Fruit fly (Drosophila melanogaster) whole organism, embryonic: ENCODE data around the gene Eip63F-1.

Source experiments
- Adf1 ChIP-seq: fragments of 200-800 bp; sonication (Bioruptor generic); IDR thresholded peaks from 2 replicates; pipeline ENCODE4 v1.3.6; 2022; ENCODE audit warnings: missing biosample characterization, missing genetic modification characterization
- CG10209 ChIP-seq: fragments of 200-800 bp; sonication (Bioruptor generic); optimal IDR thresholded peaks from 3 replicates; lab custom pipeline; 2017; ENCODE audit warnings: missing biosample characterization, mild to moderate bottlenecking, missing genetic modification characterization, missing genetic modification reagents
- CG1024 ChIP-seq: fragments of 200-800 bp; sonication (Bioruptor generic); IDR thresholded peaks from 2 replicates; pipeline ENCODE4 v1.3.6; 2022; ENCODE audit warnings: missing biosample characterization, missing genetic modification characterization
- CG10462 ChIP-seq: fragments of 200-800 bp; sonication (Bioruptor generic); optimal IDR thresholded peaks from 2 replicates; lab custom pipeline; 2016; ENCODE audit warnings: missing biosample characterization, missing genetic modification characterization
- CG11085 ChIP-seq: fragments of 200-800 bp; sonication (Bioruptor generic); IDR thresholded peaks from 2 replicates; pipeline ENCODE4 v1.3.6; 2022; ENCODE audit warnings: missing biosample characterization, missing genetic modification characterization
- CG11398 ChIP-seq: fragments of 200-800 bp; sonication (Bioruptor generic); optimal IDR thresholded peaks from 2 replicates; lab custom pipeline; 2016; ENCODE audit warnings: missing biosample characterization, missing genetic modification characterization
- CG11696 ChIP-seq: fragments of 200-800 bp; sonication (Bioruptor generic); IDR thresholded peaks from 2 replicates; pipeline ENCODE4 v1.3.6; 2022; ENCODE audit warnings: missing biosample characterization, missing genetic modification characterization
- CG12104 ChIP-seq: fragments of 200-800 bp; sonication (Bioruptor generic); optimal IDR thresholded peaks from 3 replicates; lab custom pipeline; 2016; ENCODE audit warnings: missing biosample characterization, missing genetic modification characterization
- CG12155 ChIP-seq: fragments of 200-800 bp; sonication (Bioruptor generic); optimal IDR thresholded peaks from 3 replicates; lab custom pipeline; 2016; ENCODE audit warnings: missing biosample characterization, missing genetic modification characterization
- CG13624 ChIP-seq: fragments of 200-800 bp; sonication (Bioruptor generic); optimal IDR thresholded peaks from 2 replicates; lab custom pipeline; 2016; ENCODE audit warnings: missing biosample characterization, missing genetic modification characterization
- CG15514 ChIP-seq: fragments of 200-800 bp; sonication (Bioruptor generic); optimal IDR thresholded peaks from 3 replicates; lab custom pipeline; 2017; ENCODE audit warnings: missing biosample characterization, missing genetic modification characterization, mild to moderate bottlenecking, moderate library complexity, missing genetic modification reagents
- CG1602 ChIP-seq: fragments of 200-800 bp; sonication (Bioruptor generic); optimal IDR thresholded peaks from 3 replicates; lab custom pipeline; 2016; ENCODE audit warnings: missing biosample characterization, missing genetic modification characterization
- CG17186 ChIP-seq: fragments of 200-800 bp; sonication (Bioruptor generic); optimal IDR thresholded peaks from 3 replicates; lab custom pipeline; 2017; ENCODE audit warnings: missing biosample characterization, missing genetic modification reagents, missing genetic modification characterization
- CG17568 ChIP-seq: fragments of 200-800 bp; sonication (Bioruptor generic); optimal IDR thresholded peaks from 2 replicates; lab custom pipeline; 2018; ENCODE audit warnings: missing biosample characterization, mild to moderate bottlenecking, missing genetic modification characterization, moderate library complexity
- CG18011 ChIP-seq: fragments of 200-800 bp; sonication (Bioruptor generic); optimal IDR thresholded peaks from 2 replicates; lab custom pipeline; 2017; ENCODE audit warnings: missing biosample characterization, missing genetic modification characterization, mild to moderate bottlenecking, moderate library complexity, missing genotype
- CG33213 ChIP-seq: fragments of 200-800 bp; sonication (Bioruptor generic); optimal IDR thresholded peaks from 3 replicates; lab custom pipeline; 2016; ENCODE audit warnings: missing biosample characterization, missing genetic modification characterization
- CG34422 ChIP-seq: fragments of 200-800 bp; sonication (Bioruptor generic); IDR thresholded peaks from 3 replicates; pipeline ENCODE4 v1.3.6; 2022; ENCODE audit warnings: missing biosample characterization, missing genetic modification characterization
- CG4328 ChIP-seq: fragments of 200-800 bp; sonication (Bioruptor generic); optimal IDR thresholded peaks from 3 replicates; lab custom pipeline; 2017; ENCODE audit warnings: missing biosample characterization, missing genetic modification reagents, missing genetic modification characterization
- CG4404 ChIP-seq: fragments of 200-800 bp; sonication (Bioruptor generic); IDR thresholded peaks from 2 replicates; pipeline ENCODE4 v1.3.6; 2022; ENCODE audit warnings: missing biosample characterization, missing genetic modification characterization
- CG4820 ChIP-seq: fragments of 200-800 bp; sonication (Bioruptor generic); optimal IDR thresholded peaks from 3 replicates; lab custom pipeline; 2016; ENCODE audit warnings: missing biosample characterization, missing genetic modification characterization
- CG6854 ChIP-seq: fragments of 200-800 bp; sonication (Bioruptor generic); optimal IDR thresholded peaks from 3 replicates; lab custom pipeline; 2017; ENCODE audit warnings: missing biosample characterization, mild to moderate bottlenecking, missing genetic modification characterization
- CG8281 ChIP-seq: fragments of 200-800 bp; sonication (Bioruptor generic); optimal IDR thresholded peaks from 2 replicates; lab custom pipeline; 2018; ENCODE audit warnings: missing biosample characterization, mild to moderate bottlenecking, missing genetic modification characterization, moderate library complexity
- Dek ChIP-seq: fragments of 200-800 bp; sonication (Bioruptor generic); optimal IDR thresholded peaks from 3 replicates; lab custom pipeline; 2019; ENCODE audit warnings: missing biosample characterization, mild to moderate bottlenecking, missing genetic modification characterization, moderate library complexity
- Dip2 ChIP-seq: fragments of 200-800 bp; sonication (Bioruptor generic); IDR thresholded peaks from 2 replicates; pipeline ENCODE4 v1.3.6; 2022; ENCODE audit warnings: missing biosample characterization, missing genetic modification characterization
- Ets97D ChIP-seq: fragments of 200-800 bp; sonication (Bioruptor generic); optimal IDR thresholded peaks from 3 replicates; lab custom pipeline; 2016; ENCODE audit warnings: missing biosample characterization, missing genetic modification characterization
- Gsc ChIP-seq: fragments of 200-800 bp; sonication (Bioruptor generic); IDR thresholded peaks from 2 replicates; pipeline ENCODE4 v1.3.6; 2022; ENCODE audit warnings: missing biosample characterization, missing genetic modification characterization
- HLH54F ChIP-seq: fragments of 200-800 bp; sonication (Bioruptor generic); optimal IDR thresholded peaks from 3 replicates; lab custom pipeline; 2016; ENCODE audit warnings: missing biosample characterization, missing genetic modification characterization
- Hand ChIP-seq: fragments of 200-800 bp; sonication (Bioruptor generic); optimal IDR thresholded peaks from 2 replicates; lab custom pipeline; 2017; ENCODE audit warnings: mild to moderate bottlenecking, missing biosample characterization, missing genetic modification reagents, missing genetic modification characterization
- Hey ChIP-seq: fragments of 200-800 bp; sonication (Bioruptor generic); optimal IDR thresholded peaks from 3 replicates; lab custom pipeline; 2018; ENCODE audit warnings: missing biosample characterization, mild to moderate bottlenecking, missing genetic modification characterization
- Hmx ChIP-seq: fragments of 200-800 bp; sonication (Bioruptor generic); optimal IDR thresholded peaks from 2 replicates; lab custom pipeline; 2016; ENCODE audit warnings: missing biosample characterization, missing genetic modification characterization
- Jarid2 ChIP-seq: fragments of 200-800 bp; sonication (Bioruptor generic); optimal IDR thresholded peaks from 3 replicates; lab custom pipeline; 2017; ENCODE audit warnings: mild to moderate bottlenecking, missing biosample characterization, missing genetic modification reagents, missing genetic modification characterization
- NFAT ChIP-seq: fragments of 200-800 bp; sonication (Bioruptor generic); IDR thresholded peaks from 2 replicates; pipeline ENCODE4 v1.3.6; 2022; ENCODE audit warnings: missing biosample characterization, missing genetic modification characterization
- Sox100B ChIP-seq: fragments of 200-800 bp; sonication (Bioruptor generic); optimal IDR thresholded peaks from 3 replicates; lab custom pipeline; 2018; ENCODE audit warnings: missing biosample characterization, mild to moderate bottlenecking, missing genetic modification characterization
- Stat92E ChIP-seq, 3 experiments: fragments of >200 bp in 2 of 3; fragments of 200-800 bp in 1 of 3; sonication (Bioruptor generic) in 1 of 3; optimal IDR thresholded peaks; 2 replicates each; lab custom pipeline; 2017 to 2019; ENCODE audit warnings: missing biosample characterization in 3 of 3, missing genetic modification characterization in 3 of 3, mild to moderate bottlenecking in 1 of 3, moderate library complexity in 1 of 3
- chn ChIP-seq: fragments of 200-800 bp; sonication (Bioruptor generic); optimal IDR thresholded peaks from 2 replicates; lab custom pipeline; 2016; ENCODE audit warnings: missing biosample characterization, missing genetic modification characterization
- crol ChIP-seq: fragments of 200-800 bp; sonication (Bioruptor generic); IDR thresholded peaks from 2 replicates; pipeline ENCODE4 v1.3.6; 2022; ENCODE audit warnings: missing biosample characterization, missing genetic modification characterization
- eve ChIP-seq, 2 experiments: fragments of >200 bp; optimal IDR thresholded peaks; 2 replicates each; lab custom pipeline; 2017; ENCODE audit warnings: missing biosample characterization in 2 of 2, missing genetic modification characterization in 2 of 2
- lab ChIP-seq: fragments of 200-800 bp; sonication (Bioruptor generic); optimal IDR thresholded peaks from 3 replicates; lab custom pipeline; 2017; ENCODE audit warnings: missing biosample characterization, missing genetic modification characterization, mild to moderate bottlenecking, moderate library complexity, missing genetic modification reagents
- lbe ChIP-seq: fragments of 200-800 bp; sonication (Bioruptor generic); optimal IDR thresholded peaks from 2 replicates; lab custom pipeline; 2016; ENCODE audit warnings: missing biosample characterization, mild to moderate bottlenecking, missing genetic modification characterization
- mam ChIP-seq: fragments of 200-800 bp; sonication (Bioruptor generic); optimal IDR thresholded peaks from 3 replicates; lab custom pipeline; 2016; ENCODE audit warnings: missing biosample characterization, missing genetic modification characterization
- nom ChIP-seq: fragments of 200-800 bp; sonication (Bioruptor generic); optimal IDR thresholded peaks from 2 replicates; lab custom pipeline; 2017; ENCODE audit warnings: missing biosample characterization, missing genetic modification characterization, mild to moderate bottlenecking, moderate library complexity, missing genetic modification reagents
- otp ChIP-seq: fragments of 200-800 bp; sonication (Bioruptor generic); IDR thresholded peaks from 3 replicates; pipeline ENCODE4, ENCODE4 v1.3.6; 2022; ENCODE audit warnings: missing biosample characterization, missing genetic modification characterization
- slbo ChIP-seq: fragments of 200-800 bp; sonication (Bioruptor generic); IDR thresholded peaks from 2 replicates; pipeline ENCODE4 v1.3.6; 2022; ENCODE audit warnings: missing biosample characterization, missing genetic modification characterization
- tio ChIP-seq: fragments of 200-800 bp; sonication (Bioruptor generic); optimal IDR thresholded peaks from 2 replicates; lab custom pipeline; 2017; ENCODE audit warnings: missing biosample characterization, missing genetic modification characterization, inconsistent platforms
- ttk ChIP-seq: fragments of 200-800 bp; sonication (Bioruptor generic); IDR thresholded peaks from 2 replicates; pipeline ENCODE4 v2.1.2; 2022; ENCODE audit warnings: missing biosample characterization, missing genetic modification characterization
- vvl ChIP-seq: fragments of 200-800 bp; sonication (Bioruptor generic); IDR thresholded peaks from 2 replicates; pipeline ENCODE4 v1.3.6; 2022; ENCODE audit warnings: missing biosample characterization, missing genetic modification characterization
- wek ChIP-seq: fragments of 200-800 bp; sonication (Bioruptor generic); optimal IDR thresholded peaks from 3 replicates; lab custom pipeline; 2018; ENCODE audit warnings: missing biosample characterization, mild to moderate bottlenecking, missing genetic modification characterization, moderate library complexity

The Eip63F-1 gene

DNA sequence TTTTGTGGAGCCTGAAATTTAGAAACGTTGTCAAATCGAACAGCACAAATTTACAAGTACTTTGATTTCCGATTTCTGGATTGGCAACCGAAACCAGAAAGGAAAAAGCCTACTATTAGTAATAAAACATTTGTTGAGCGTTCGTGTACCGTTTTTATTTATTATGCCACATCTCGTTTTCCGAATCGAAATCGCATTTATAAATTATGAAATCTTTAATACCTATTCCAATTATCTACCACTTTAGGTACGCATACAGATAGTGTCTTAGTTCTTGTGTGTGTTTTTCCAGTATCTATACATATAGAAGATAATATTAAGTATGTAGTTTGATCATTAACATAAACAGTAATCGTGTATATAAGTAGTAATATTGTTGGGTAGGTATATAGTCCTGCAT is 25.6 kb downstream of the Eip63F-1 start, which contains the start of gene mge:
TSS of gene mge (minus strand) at position 101 of the 400 bp plus-strand sequence.
- TF ChIP-seq Jarid2 (no peak), Stat92E (GFP tag; optimal IDR thresholded peaks at IDR 0.05; lab: Kevin White, UChicago) (no peak), CG6854 (GFP tag; lab: Kevin White, UChicago) (no peak)

DNA sequence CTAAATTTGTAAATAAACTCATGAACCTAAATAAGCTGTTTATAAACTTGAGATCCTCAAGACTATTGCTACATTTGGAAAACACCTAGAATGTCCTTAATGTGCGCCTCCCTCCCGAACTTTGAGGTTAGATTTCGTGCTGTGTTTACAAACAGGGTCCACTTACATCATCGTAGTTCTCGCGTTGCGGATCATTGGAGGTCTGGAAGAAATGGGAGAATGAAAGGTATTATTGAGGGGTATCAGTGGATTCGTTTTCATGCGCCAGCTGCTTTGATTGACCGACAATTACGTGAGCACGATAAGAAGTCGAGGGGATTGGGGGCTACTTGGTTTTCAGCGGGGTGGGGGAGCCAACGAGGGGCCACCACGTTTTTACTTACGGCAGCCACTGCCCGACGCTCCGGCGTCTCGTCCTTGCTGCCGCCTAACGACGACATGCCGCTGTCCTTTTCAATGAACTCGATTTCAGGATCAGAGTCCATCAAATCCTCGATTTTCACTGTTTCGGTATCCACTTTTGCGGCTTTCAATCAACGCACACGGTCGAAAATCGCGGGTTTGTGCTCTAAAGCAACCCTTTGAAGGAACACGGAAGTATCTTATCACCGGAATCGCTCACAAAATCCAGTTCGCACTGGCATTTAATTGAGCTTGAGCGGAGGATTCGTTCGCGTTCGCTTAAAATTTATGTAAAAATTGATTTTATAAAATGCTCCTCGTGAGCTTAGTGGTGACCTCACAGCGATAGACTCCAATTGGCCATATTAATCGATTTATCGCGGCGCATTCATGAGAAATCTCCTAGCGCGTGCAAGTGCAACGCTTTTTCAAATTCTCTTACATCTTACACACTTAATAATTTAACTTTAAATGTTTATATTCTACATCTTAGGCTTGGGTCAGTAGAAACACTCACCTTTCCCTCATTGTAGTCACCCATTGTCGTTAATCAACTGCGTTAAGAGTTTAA is 26.3 kb downstream of the Eip63F-1 start:
- TF ChIP-seq NFAT (GFP tag; lab: Robert Waterston, UW) (peak; percentile 12; the same call in 1 of the 2 replicates), otp (GFP tag; lab: Robert Waterston, UW) (no peak), CG10462 (no peak), eve (GFP tag; optimal IDR thresholded peaks at IDR 0.05; lab: Kevin White, UChicago) (no peak), Hand (GFP tag; lab: Kevin White, UChicago) (no peak), CG18011 (no peak), lab (no peak), mam (GFP tag; lab: Kevin White, UChicago) (no peak), lbe (GFP tag; lab: Kevin White, UChicago) (no peak), nom (GFP tag; lab: Kevin White, UChicago) (no peak), CG12104 (GFP tag; lab: Kevin White, UChicago) (no peak), CG11696 (GFP tag; lab: Robert Waterston, UW) (no peak), CG4328 (GFP tag; lab: Kevin White, UChicago) (no peak), CG10209 (GFP tag; lab: Kevin White, UChicago) (no peak), CG11398 (no peak), CG1024 (GFP tag; lab: Robert Waterston, UW) (no peak), CG4404 (GFP tag; lab: Robert Waterston, UW) (no peak), CG13624 (no peak), HLH54F (GFP tag; lab: Kevin White, UChicago) (no peak), CG17186 (GFP tag; lab: Kevin White, UChicago) (no peak), Hmx (GFP tag; lab: Kevin White, UChicago) (no peak), CG15514 (GFP tag; lab: Kevin White, UChicago) (peak; percentile 52), CG1602 (GFP tag; lab: Kevin White, UChicago) (no peak), CG4820 (GFP tag; lab: Kevin White, UChicago) (no peak), Sox100B (GFP tag; lab: Kevin White, UChicago) (no peak), Adf1 (GFP tag; lab: Robert Waterston, UW) (no peak), chn (GFP tag; lab: Kevin White, UChicago) (no peak), CG11085 (GFP tag; lab: Robert Waterston, UW) (no peak), Dek (tag; lab: Kevin White, UChicago) (no peak), wek (GFP tag; lab: Kevin White, UChicago) (no peak), vvl (GFP tag; lab: Robert Waterston, UW) (no peak), Gsc (GFP tag; lab: Robert Waterston, UW) (no peak), CG34422 (GFP tag; lab: Robert Waterston, UW) (peak; percentile 44; the same call in 2 of the 3 replicates), slbo (no peak), Ets97D (peak; percentile 32), tio (GFP tag; lab: Kevin White, UChicago) (no peak), crol (GFP tag; lab: Robert Waterston, UW) (peak; percentile 93), CG17568 (GFP tag; lab: Kevin White, UChicago) (peak; percentile 8), ttk (no peak), CG33213 (GFP tag; lab: Kevin White, UChicago) (no peak), Hey (tag; lab: Kevin White, UChicago) (no peak), Dip2 (GFP tag; lab: Robert Waterston, UW) (no peak), CG8281 (tag; lab: Kevin White, UChicago) (no peak), CG12155 (GFP tag; lab: Kevin White, UChicago) (no peak)
